Fruit fly (Drosophila melanogaster) whole organism, embryonic: Measurements from ENCODE around the gene CG43165.

Source experiments
- Abd-B ChIP-seq: fragments of 200-800 bp; sonication (Bioruptor generic); optimal IDR thresholded peaks from 2 replicates; lab custom pipeline; 2018; ENCODE audit warnings: missing biosample characterization, mild to moderate bottlenecking, missing genetic modification characterization, moderate library complexity
- Atf3 ChIP-seq: fragments of 200-800 bp; sonication (Bioruptor generic); optimal IDR thresholded peaks from 3 replicates; lab custom pipeline; 2016; ENCODE audit warnings: missing biosample characterization, missing genetic modification characterization
- CG11695 ChIP-seq: fragments of 200-800 bp; sonication (Bioruptor generic); IDR thresholded peaks from 3 replicates; pipeline ENCODE4 v1.3.6; 2022; ENCODE audit warnings: missing biosample characterization, missing genetic modification characterization
- CG1233 ChIP-seq: fragments of 200-800 bp; sonication (Bioruptor generic); optimal IDR thresholded peaks from 4 replicates; lab custom pipeline; 2018; ENCODE audit warnings: missing biosample characterization, mild to moderate bottlenecking, missing genetic modification characterization
- CG15011 ChIP-seq: fragments of 200-800 bp; sonication (Bioruptor generic); optimal IDR thresholded peaks from 3 replicates; lab custom pipeline; 2018; ENCODE audit warnings: missing biosample characterization, mild to moderate bottlenecking, missing genetic modification characterization
- CG15073 ChIP-seq: fragments of 200-800 bp; sonication (Bioruptor generic); optimal IDR thresholded peaks from 2 replicates; lab custom pipeline; 2016; ENCODE audit warnings: missing biosample characterization, missing genetic modification characterization
- CG17359 ChIP-seq: fragments of 200-800 bp; sonication (Bioruptor generic); optimal IDR thresholded peaks from 3 replicates; lab custom pipeline; 2018; ENCODE audit warnings: missing biosample characterization, mild to moderate bottlenecking, missing genetic modification characterization, moderate library complexity
- CG17912 ChIP-seq: fragments of 200-800 bp; sonication (Bioruptor generic); optimal IDR thresholded peaks from 2 replicates; lab custom pipeline; 2018; ENCODE audit warnings: missing biosample characterization, mild to moderate bottlenecking, missing genetic modification characterization
- CG18011 ChIP-seq: fragments of 200-800 bp; sonication (Bioruptor generic); optimal IDR thresholded peaks from 2 replicates; lab custom pipeline; 2017; ENCODE audit warnings: missing biosample characterization, missing genetic modification characterization, mild to moderate bottlenecking, moderate library complexity, missing genotype
- CG18619 ChIP-seq: fragments of 200-800 bp; sonication (Bioruptor generic); optimal IDR thresholded peaks from 3 replicates; lab custom pipeline; 2017; ENCODE audit warnings: missing biosample characterization, mild to moderate bottlenecking, missing genetic modification characterization
- CG32532 ChIP-seq: fragments of 200-800 bp; sonication (Bioruptor generic); IDR thresholded peaks from 2 replicates; pipeline ENCODE4 v1.3.6; 2022; ENCODE audit warnings: missing biosample characterization, missing genetic modification characterization
- CG3407 ChIP-seq: fragments of 200-800 bp; sonication (Bioruptor generic); optimal IDR thresholded peaks from 2 replicates; lab custom pipeline; 2018; ENCODE audit warnings: missing biosample characterization, mild to moderate bottlenecking, missing genetic modification characterization
- CG34422 ChIP-seq: fragments of 200-800 bp; sonication (Bioruptor generic); IDR thresholded peaks from 3 replicates; pipeline ENCODE4 v1.3.6; 2022; ENCODE audit warnings: missing biosample characterization, missing genetic modification characterization
- CG4424 ChIP-seq: fragments of 200-800 bp; sonication (Bioruptor generic); optimal IDR thresholded peaks from 3 replicates; lab custom pipeline; 2016; ENCODE audit warnings: missing biosample characterization, missing genetic modification characterization
- CG4617 ChIP-seq: fragments of 200-800 bp; sonication (Bioruptor generic); optimal IDR thresholded peaks from 3 replicates; lab custom pipeline; 2016; ENCODE audit warnings: missing biosample characterization, missing genetic modification characterization, borderline replicate concordance
- CG6272 ChIP-seq: fragments of 200-800 bp; sonication (Bioruptor generic); IDR thresholded peaks from 2 replicates; pipeline ENCODE4 v1.3.6; 2022; ENCODE audit warnings: missing biosample characterization, missing genetic modification characterization
- CG6813 ChIP-seq: fragments of 200-800 bp; sonication (Bioruptor generic); optimal IDR thresholded peaks from 2 replicates; lab custom pipeline; 2017; ENCODE audit warnings: missing biosample characterization, missing genetic modification characterization, mild to moderate bottlenecking, moderate library complexity, missing genetic modification reagents
- CG7745 ChIP-seq: fragments of 200-800 bp; sonication (Bioruptor generic); optimal IDR thresholded peaks from 2 replicates; lab custom pipeline; 2018; ENCODE audit warnings: missing biosample characterization, mild to moderate bottlenecking, missing genetic modification characterization, moderate library complexity
- CG8944 ChIP-seq: fragments of 200-800 bp; sonication (Bioruptor generic); optimal IDR thresholded peaks from 3 replicates; lab custom pipeline; 2016; ENCODE audit warnings: missing biosample characterization, missing genetic modification characterization
- CkIIα-i1 ChIP-seq: fragments of 200-800 bp; sonication (Bioruptor generic); IDR thresholded peaks from 2 replicates; pipeline ENCODE4 v1.3.6; 2022; ENCODE audit warnings: missing biosample characterization, missing genetic modification characterization
- D ChIP-seq, 2 experiments: fragments of 200-800 bp in 1 of 2; fragments of >200 bp in 1 of 2; sonication (Bioruptor generic) in 1 of 2; optimal IDR thresholded peaks; 2 replicates in 1 of 2; 3 replicates in 1 of 2; lab custom pipeline; 2017; ENCODE audit warnings: mild to moderate bottlenecking in 1 of 2, missing biosample characterization in 1 of 2, missing genetic modification characterization in 1 of 2, missing genetic modification reagents in 1 of 2
- Dbx ChIP-seq: fragments of 200-800 bp; sonication (Bioruptor generic); IDR thresholded peaks from 3 replicates; pipeline ENCODE4 v1.3.6; 2022; ENCODE audit warnings: missing biosample characterization, missing genetic modification characterization
- Dek ChIP-seq: fragments of 200-800 bp; sonication (Bioruptor generic); optimal IDR thresholded peaks from 3 replicates; lab custom pipeline; 2019; ENCODE audit warnings: missing biosample characterization, mild to moderate bottlenecking, missing genetic modification characterization, moderate library complexity
- E2f2 ChIP-seq: fragments of 200-800 bp; sonication (Bioruptor generic); IDR thresholded peaks from 2 replicates; pipeline ENCODE4 v1.3.6; 2022; ENCODE audit warnings: missing biosample characterization, missing genetic modification characterization
- ERR ChIP-seq: fragments of 200-800 bp; sonication (Bioruptor generic); optimal IDR thresholded peaks from 2 replicates; lab custom pipeline; 2016; ENCODE audit warnings: missing biosample characterization, missing genetic modification characterization
- Fer2 ChIP-seq: fragments of 200-800 bp; sonication (Bioruptor generic); optimal IDR thresholded peaks from 2 replicates; lab custom pipeline; 2018; ENCODE audit warnings: missing biosample characterization, mild to moderate bottlenecking, missing genetic modification characterization, moderate library complexity
- HLHmδ ChIP-seq: fragments of 200-800 bp; sonication (Bioruptor generic); optimal IDR thresholded peaks from 2 replicates; lab custom pipeline; 2018; ENCODE audit warnings: missing biosample characterization, mild to moderate bottlenecking, missing genetic modification characterization, moderate library complexity
- Lhr ChIP-seq: fragments of 200-800 bp; sonication (Bioruptor generic); optimal IDR thresholded peaks from 3 replicates; lab custom pipeline; 2017; ENCODE audit warnings: mild to moderate bottlenecking, missing biosample characterization, missing genetic modification reagents, missing genetic modification characterization
- Myb ChIP-seq: fragments of 200-800 bp; sonication (Bioruptor generic); optimal IDR thresholded peaks from 2 replicates; lab custom pipeline; 2016; ENCODE audit warnings: missing biosample characterization, missing genetic modification characterization
- NC2β ChIP-seq: fragments of 200-800 bp; sonication (Bioruptor generic); optimal IDR thresholded peaks from 2 replicates; lab custom pipeline; 2016; ENCODE audit warnings: missing biosample characterization, missing genetic modification characterization
- Rfx ChIP-seq: fragments of 200-800 bp; sonication (Bioruptor generic); IDR thresholded peaks from 2 replicates; pipeline ENCODE4 v1.3.6; 2022; ENCODE audit warnings: missing biosample characterization, missing genetic modification characterization
- Sox100B ChIP-seq: fragments of 200-800 bp; sonication (Bioruptor generic); optimal IDR thresholded peaks from 3 replicates; lab custom pipeline; 2018; ENCODE audit warnings: missing biosample characterization, mild to moderate bottlenecking, missing genetic modification characterization
- Ssrp ChIP-seq: fragments of 200-800 bp; sonication (Bioruptor generic); optimal IDR thresholded peaks from 2 replicates; lab custom pipeline; 2018; ENCODE audit warnings: missing biosample characterization, mild to moderate bottlenecking, missing genetic modification characterization, moderate library complexity
- al ChIP-seq: fragments of 200-800 bp; sonication (Bioruptor generic); IDR thresholded peaks from 2 replicates; pipeline ENCODE4 v1.3.6; 2022; ENCODE audit warnings: missing biosample characterization, missing genetic modification characterization
- ase ChIP-seq: fragments of 200-800 bp; sonication (Bioruptor generic); IDR thresholded peaks from 3 replicates; pipeline ENCODE4 v1.3.6; 2022; ENCODE audit warnings: missing biosample characterization, missing genetic modification characterization
- bab2 ChIP-seq: fragments of 200-800 bp; sonication (Bioruptor generic); optimal IDR thresholded peaks from 2 replicates; lab custom pipeline; 2016; ENCODE audit warnings: missing biosample characterization, missing genetic modification characterization
- emc ChIP-seq: fragments of 200-800 bp; sonication (Bioruptor generic); optimal IDR thresholded peaks from 2 replicates; lab custom pipeline; 2016; ENCODE audit warnings: missing biosample characterization, missing genetic modification characterization
- ems ChIP-seq: fragments of 200-800 bp; sonication (Bioruptor generic); optimal IDR thresholded peaks from 3 replicates; lab custom pipeline; 2016; ENCODE audit warnings: missing biosample characterization, missing genetic modification characterization
- eyg ChIP-seq: fragments of 200-800 bp; sonication (Bioruptor generic); optimal IDR thresholded peaks from 3 replicates; lab custom pipeline; 2016; ENCODE audit warnings: missing biosample characterization, missing genetic modification characterization
- grau ChIP-seq: fragments of 200-800 bp; optimal IDR thresholded peaks from 3 replicates; lab custom pipeline; 2019; ENCODE audit warnings: missing biosample characterization, mild to moderate bottlenecking, missing genetic modification characterization, moderate library complexity
- lilli ChIP-seq: fragments of 200-800 bp; sonication (Bioruptor generic); optimal IDR thresholded peaks from 3 replicates; lab custom pipeline; 2016; ENCODE audit warnings: missing biosample characterization, missing genetic modification characterization
- nerfin-1 ChIP-seq: fragments of 200-800 bp; sonication (Bioruptor generic); optimal IDR thresholded peaks from 3 replicates; lab custom pipeline; 2019; ENCODE audit warnings: missing biosample characterization, mild to moderate bottlenecking, missing genetic modification characterization, moderate library complexity
- odd ChIP-seq: fragments of 200-800 bp; sonication (Bioruptor generic); optimal IDR thresholded peaks from 2 replicates; lab custom pipeline; 2017; ENCODE audit warnings: missing biosample characterization, mild to moderate bottlenecking, missing genetic modification characterization
- prd ChIP-seq, 3 experiments: fragments of >200 bp in 2 of 3; fragments of 200-800 bp in 1 of 3; sonication (Bioruptor generic) in 1 of 3; optimal IDR thresholded peaks in 2 of 3; IDR thresholded peaks in 1 of 3; 2 replicates in 2 of 3; 3 replicates in 1 of 3; pipeline versions ENCODE4 v1.3.6 to Lab custom; 2017 to 2022; ENCODE audit warnings: missing biosample characterization in 1 of 3, missing genetic modification characterization in 1 of 3
- pum ChIP-seq: fragments of 200-800 bp; sonication (Bioruptor generic); optimal IDR thresholded peaks from 2 replicates; lab custom pipeline; 2016; ENCODE audit warnings: missing biosample characterization, missing genetic modification characterization
- sim ChIP-seq: fragments of 200-800 bp; sonication (Bioruptor generic); IDR thresholded peaks from 2 replicates; pipeline ENCODE4 v1.3.6; 2022; ENCODE audit warnings: missing biosample characterization, missing genetic modification characterization
- tio ChIP-seq: fragments of 200-800 bp; sonication (Bioruptor generic); optimal IDR thresholded peaks from 2 replicates; lab custom pipeline; 2017; ENCODE audit warnings: missing biosample characterization, missing genetic modification characterization, inconsistent platforms
- tna ChIP-seq: fragments of 200-800 bp; sonication (Bioruptor generic); IDR thresholded peaks from 2 replicates; pipeline ENCODE4 v1.3.6; 2022; ENCODE audit warnings: missing biosample characterization, missing genetic modification characterization; ENCODE audit not compliant: partially characterized antibody
- tx ChIP-seq: fragments of 200-800 bp; sonication (Bioruptor generic); optimal IDR thresholded peaks from 2 replicates; lab custom pipeline; 2016; ENCODE audit warnings: missing biosample characterization, missing genetic modification characterization

The CG43165 gene

dm6 chr2L:3648173-3648972 is 46.4 kb downstream of the CG43165 start (continued):
- no peak for TF ChIP-seq sim (GFP tag; lab: Robert Waterston, UW)
- no peak for TF ChIP-seq tx (GFP tag; lab: Kevin White, UChicago)
- TF ChIP-seq CG4424 (GFP tag; lab: Kevin White, UChicago) = no peak
- peak; percentile 73 for TF ChIP-seq Myb
- peak; percentile 18 for TF ChIP-seq grau (tag; lab: Kevin White, UChicago)
- no peak for TF ChIP-seq tna (GFP tag; lab: Robert Waterston, UW)
- TF ChIP-seq ase (GFP tag; lab: Robert Waterston, UW) = no peak
- TF ChIP-seq Rfx (GFP tag; lab: Robert Waterston, UW) = peak; percentile 26; the same call in 1 of the 2 replicates
- TF ChIP-seq CG8944 (GFP tag; lab: Kevin White, UChicago) = no peak
- no peak for TF ChIP-seq Sox100B
- TF ChIP-seq Ssrp = no peak
- no peak for TF ChIP-seq bab2 (GFP tag; lab: Kevin White, UChicago)
- TF ChIP-seq CG1233 (GFP tag; lab: Kevin White, UChicago) = no peak
- no peak for TF ChIP-seq CG6272 (GFP tag; lab: Robert Waterston, UW)
- TF ChIP-seq CkIIα-i1 (GFP tag; lab: Robert Waterston, UW) = no peak
- TF ChIP-seq emc = no peak
- no peak for TF ChIP-seq eyg
- TF ChIP-seq al (GFP tag; lab: Robert Waterston, UW) = no peak
- no peak for TF ChIP-seq pum (GFP tag; lab: Kevin White, UChicago)
- TF ChIP-seq Dbx (GFP tag; lab: Robert Waterston, UW) = no peak
- TF ChIP-seq prd (optimal IDR thresholded peaks at IDR 0.05; lab: Kevin White, UChicago) = no peak
- TF ChIP-seq prd (GFP tag; IDR thresholded peaks at IDR 0.05; lab: Robert Waterston, UW) = no peak
- TF ChIP-seq CG6813 (GFP tag; lab: Kevin White, UChicago) = no peak
- no peak for TF ChIP-seq Dek (tag; lab: Kevin White, UChicago)
- no peak for TF ChIP-seq HLHmδ
- no peak for TF ChIP-seq odd (GFP tag; lab: Kevin White, UChicago)
- no peak for TF ChIP-seq Fer2 (tag; lab: Kevin White, UChicago)
- TF ChIP-seq CG7745 (tag; lab: Kevin White, UChicago) = peak; percentile 78
- no peak for TF ChIP-seq Atf3 (GFP tag; lab: Kevin White, UChicago)
- TF ChIP-seq CG18619 (GFP tag; lab: Kevin White, UChicago) = no peak
- TF ChIP-seq CG17359 = no peak
- TF ChIP-seq D (optimal IDR thresholded peaks at IDR 0.05; lab: Kevin White, UChicago) = no peak
- TF ChIP-seq D (GFP tag; optimal IDR thresholded peaks at IDR 0.05; lab: Kevin White, UChicago) = no peak
- no peak for TF ChIP-seq CG15073 (GFP tag; lab: Kevin White, UChicago)
- no peak for TF ChIP-seq CG15011
- no peak for TF ChIP-seq CG4617 (GFP tag; lab: Kevin White, UChicago)
- TF ChIP-seq ems = no peak
- no peak for TF ChIP-seq Lhr (GFP tag; lab: Kevin White, UChicago)
- TF ChIP-seq NC2β (GFP tag; lab: Kevin White, UChicago) = no peak
- no peak for TF ChIP-seq CG34422 (GFP tag; lab: Robert Waterston, UW)
- TF ChIP-seq CG32532 (GFP tag; lab: Robert Waterston, UW) = no peak
- TF ChIP-seq E2f2 = 0 out of 2 replicates have a peak, but pooled peaks have one; percentile 29
- TF ChIP-seq tio (GFP tag; lab: Kevin White, UChicago) = no peak
- TF ChIP-seq lilli (GFP tag; lab: Kevin White, UChicago) = no peak
- no peak for TF ChIP-seq CG18011 (GFP tag; lab: Kevin White, UChicago)
- no peak for TF ChIP-seq nerfin-1 (tag; lab: Kevin White, UChicago)
- no peak for TF ChIP-seq CG3407
- TF ChIP-seq Abd-B (GFP tag; lab: Kevin White, UChicago) = no peak
- TF ChIP-seq ERR (GFP tag; lab: Kevin White, UChicago) = no peak
- no peak for TF ChIP-seq CG17912
- TF ChIP-seq CG11695 (GFP tag; lab: Robert Waterston, UW) = 0 out of 3 replicates have a peak, but pooled peaks have one; percentile 16
